Worm (Caenorhabditis elegans): ENCODE data around the gene F23H12.5.

DNA sequence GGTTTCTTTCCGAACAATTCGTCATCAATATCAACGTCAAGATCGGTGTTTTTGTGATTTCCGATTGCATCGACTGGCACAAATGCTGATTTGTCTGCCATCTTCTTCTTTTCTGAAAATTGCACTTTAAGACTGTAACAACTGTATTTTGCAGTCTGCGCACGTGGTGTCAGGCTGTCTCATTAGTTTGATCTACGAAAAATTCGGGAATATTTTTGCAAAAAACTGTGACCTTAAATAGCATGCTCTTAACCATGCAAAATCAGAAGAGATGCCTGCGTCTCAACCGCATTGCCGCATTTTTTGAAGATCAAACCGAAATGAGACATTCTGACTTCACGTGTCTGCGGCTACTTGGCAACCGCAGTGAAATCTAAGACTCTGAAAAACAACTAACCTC lies 42.9 kb downstream of the F23H12.5 start, which contains the start of gene K01D12.7:
- TF ChIP-seq nhr-11 (tag; optimal IDR thresholded peaks at IDR 0.05) = no peak
- no peak for TF ChIP-seq nhr-77 (tag; optimal IDR thresholded peaks at IDR 0.05)
- no peak for TF ChIP-seq mep-1 (tag; optimal IDR thresholded peaks at IDR 0.05)
- no peak for TF ChIP-seq nhr-76 (tag; optimal IDR thresholded peaks at IDR 0.05)
- TF ChIP-seq fkh-10 (GFP tag; optimal IDR thresholded peaks at IDR 0.05) = no peak
- TF ChIP-seq ztf-4 (tag; optimal IDR thresholded peaks at IDR 0.05) = no peak
- TF ChIP-seq fos-1 (tag; optimal IDR thresholded peaks at IDR 0.05) = no peak
- TF ChIP-seq lsy-2 (tag; optimal IDR thresholded peaks at IDR 0.05) = no peak
- TF ChIP-seq lin-13 (GFP tag; optimal IDR thresholded peaks at IDR 0.05) = no peak
- no peak for TF ChIP-seq skn-1 (tag; optimal IDR thresholded peaks at IDR 0.05)
- TF ChIP-seq pqm-1 (tag; optimal IDR thresholded peaks at IDR 0.05) = no peak
- TF ChIP-seq ceh-82 (tag; optimal IDR thresholded peaks at IDR 0.05) = no peak
- no peak for TF ChIP-seq nhr-12 (tag; optimal IDR thresholded peaks at IDR 0.05)
- TF ChIP-seq F16B12.6 (tag; optimal IDR thresholded peaks at IDR 0.05) = no peak
